Worm (Caenorhabditis elegans): Measurements from ENCODE around the gene msrp-3.

ce11 chrII:808457-808856 is 6.2 kb downstream of the msrp-3 start, which contains the start of gene F46F5.11:
- TF ChIP-seq rnt-1 (tag; optimal IDR thresholded peaks at IDR 0.05) (no peak), ceh-9 (tag; optimal IDR thresholded peaks at IDR 0.05) (no peak), elt-2 (tag; optimal IDR thresholded peaks at IDR 0.05) (no peak), npax-4 (tag; optimal IDR thresholded peaks at IDR 0.05) (no peak), mec-3 (tag; optimal IDR thresholded peaks at IDR 0.05; ENCODE audit: borderline replicate concordance) (no peak), lin-11 (tag; optimal IDR thresholded peaks at IDR 0.05) (no peak), zip-5 (tag; optimal IDR thresholded peaks at IDR 0.05) (no peak), odd-2 (tag; optimal IDR thresholded peaks at IDR 0.05) (no peak), che-1 (tag; optimal IDR thresholded peaks at IDR 0.05) (no peak), ama-1 (optimal IDR thresholded peaks at IDR 0.05) (no peak), pqm-1 (tag; optimal IDR thresholded peaks at IDR 0.05) (no peak), eyg-1 (tag; optimal IDR thresholded peaks at IDR 0.05) (no peak), F13H6.1 (tag; optimal IDR thresholded peaks at IDR 0.05) (no peak), hlh-13 (GFP tag; optimal IDR thresholded peaks at IDR 0.05) (no peak)
